1 worm cellular context compared by ENCODE assay signal in the genomic region with DNA sequence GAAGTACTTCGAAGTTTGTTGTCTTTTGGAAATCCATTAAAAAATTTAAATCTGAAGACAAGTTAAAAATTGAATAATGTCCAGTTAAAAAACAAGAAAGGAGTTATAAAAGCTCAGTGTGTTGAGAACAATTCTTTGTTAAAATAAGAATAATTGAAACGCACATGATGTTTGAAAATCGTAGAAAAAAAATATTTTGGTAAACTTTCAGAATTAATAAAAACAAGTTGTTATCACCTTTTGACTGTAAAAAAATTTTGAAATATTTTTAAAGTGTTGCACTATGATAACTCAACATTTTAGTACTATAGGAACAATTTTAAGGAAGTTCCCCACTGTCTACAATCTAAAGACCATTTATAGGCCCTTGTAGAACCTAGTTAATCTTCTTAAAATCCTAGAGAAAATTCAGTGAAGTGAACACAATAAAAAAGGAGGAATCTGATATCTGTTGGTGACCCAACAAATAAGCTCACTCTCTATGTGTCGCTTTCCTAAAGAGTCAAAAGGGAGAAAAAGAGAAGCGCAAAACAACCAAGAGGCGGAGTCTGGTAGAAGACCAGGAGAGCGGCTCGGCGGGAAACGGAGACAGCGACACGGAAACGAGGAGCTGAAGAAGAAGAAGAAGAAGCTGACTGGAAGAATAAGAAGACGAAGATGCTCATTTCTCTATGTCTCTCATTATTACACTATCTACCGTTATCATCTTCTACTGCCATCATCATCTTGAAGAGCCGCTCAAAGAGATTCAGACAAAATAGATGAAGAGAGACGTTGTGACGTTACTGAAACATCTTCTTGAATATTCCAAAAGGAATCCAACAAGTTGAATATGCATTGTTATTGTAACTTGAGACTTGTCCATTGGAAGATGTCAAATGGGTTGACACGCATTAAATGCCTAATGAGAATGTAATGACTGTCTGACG.
TF ChIP-seq lines count a peak whose summit lies in the region.

TSS of gene ZK353.10 (minus strand) at position 51 of the 929 bp plus-strand sequence.

TF ChIP-seq in whole organism, L1 larva, 84 proteins besides CTCF, POLR2A, EP300 and RAD21 (continued from another document):
- TF ChIP-seq sptf-1 (tag; optimal IDR thresholded peaks at IDR 0.05; lab: Kevin White, UChicago) (no peak), rnt-1 (tag; optimal IDR thresholded peaks at IDR 0.05; lab: Kevin White, UChicago) (no peak), efl-3 (GFP tag; optimal IDR thresholded peaks at IDR 0.05; lab: Kevin White, UChicago) (no peak), aha-1 (tag; optimal IDR thresholded peaks at IDR 0.05; lab: Kevin White, UChicago) (no peak), ceh-63 (GFP tag; optimal IDR thresholded peaks at IDR 0.05; lab: Kevin White, UChicago) (no peak), pag-3 (tag; optimal IDR thresholded peaks at IDR 0.05; lab: Kevin White, UChicago; ENCODE audit: borderline replicate concordance, insufficient read depth) (no peak), vab-15 (tag; optimal IDR thresholded peaks at IDR 0.05; lab: Kevin White, UChicago) (no peak), C16A3.4 (tag; optimal IDR thresholded peaks at IDR 0.05; lab: Kevin White, UChicago) (no peak), fkh-8 (tag; optimal IDR thresholded peaks at IDR 0.05; lab: Kevin White, UChicago) (peak; percentile 26), mdl-1 (tag; optimal IDR thresholded peaks at IDR 0.05; lab: Kevin White, UChicago) (no peak), hlh-17 (GFP tag; optimal IDR thresholded peaks at IDR 0.05; lab: Kevin White, UChicago; ENCODE audit: borderline replicate concordance) (no peak), skn-1 (tag; optimal IDR thresholded peaks at IDR 0.05; lab: Kevin White, UChicago) (no peak), efl-1 (optimal IDR thresholded peaks at IDR 0.05; lab: Kevin White, UChicago) (no peak), efl-1 (GFP tag; optimal IDR thresholded peaks at IDR 0.05 in 1 of 2; lab: Kevin White, UChicago) (peak in 1 of 2 experiments; percentile 76), swsn-7 (tag; optimal IDR thresholded peaks at IDR 0.05; lab: Kevin White, UChicago) (no peak), lin-14 (GFP tag; optimal IDR thresholded peaks at IDR 0.05; lab: Kevin White, UChicago) (peak; percentile 68), nhr-47 (tag; optimal IDR thresholded peaks at IDR 0.05; lab: Kevin White, UChicago) (no peak), sox-4 (tag; optimal IDR thresholded peaks at IDR 0.05; lab: Kevin White, UChicago) (no peak), nhr-85 (tag; lab: Kevin White, UChicago) (no peak), unc-130 (tag; optimal IDR thresholded peaks at IDR 0.05; lab: Kevin White, UChicago) (no peak), mab-9 (GFP tag; IDR thresholded peaks at IDR 0.05; lab: Robert Waterston, UW) (no peak), unc-86 (tag; optimal IDR thresholded peaks at IDR 0.05; lab: Kevin White, UChicago) (peak; percentile 52), lin-35 (GFP tag; optimal IDR thresholded peaks at IDR 0.05; lab: Kevin White, UChicago) (peak in 1 of 2 experiments; percentile 3), egl-13 (tag; optimal IDR thresholded peaks at IDR 0.05; lab: Kevin White, UChicago) (peak; percentile 15), alr-1 (tag; optimal IDR thresholded peaks at IDR 0.05; lab: Kevin White, UChicago; ENCODE audit: borderline replicate concordance) (no peak), dsc-1 (tag; optimal IDR thresholded peaks at IDR 0.05; lab: Kevin White, UChicago) (peak; percentile 18), elt-3 (tag; optimal IDR thresholded peaks at IDR 0.05; lab: Kevin White, UChicago) (no peak)
